Worm (Caenorhabditis elegans) whole organism, L1 larva: ENCODE results near the gene glb-11.
A peak's percentile ranks its signal among the peaks of the same experiment; 100 is the strongest.

Experiments
- C04F5.9 ChIP-seq: sonication (generic microtip); optimal IDR thresholded peaks from 2 replicates; lab custom pipeline; 2016; ENCODE audit warnings: missing genetic modification characterization, missing compliant biosample characterization
- C16A3.4 ChIP-seq: fragments of 150-350 bp; optimal IDR thresholded peaks from 2 replicates; lab custom pipeline; 2014; ENCODE audit warnings: missing biosample characterization, missing genetic modification characterization
- F16B12.6 ChIP-seq: fragments of 150-350 bp; optimal IDR thresholded peaks from 2 replicates; lab custom pipeline; 2014; ENCODE audit warnings: missing biosample characterization, missing genetic modification characterization
- aha-1 ChIP-seq: fragments of 150-350 bp; optimal IDR thresholded peaks from 2 replicates; lab custom pipeline; 2014; ENCODE audit warnings: missing biosample characterization, missing genetic modification characterization
- alr-1 ChIP-seq: fragments of 200-800 bp; sonication (Bioruptor generic); optimal IDR thresholded peaks from 2 replicates; lab custom pipeline; 2018; ENCODE audit warnings: borderline replicate concordance, mild to moderate bottlenecking, missing genetic modification characterization, missing compliant biosample characterization
- blmp-1 ChIP-seq: fragments of 150-350 bp; optimal IDR thresholded peaks from 2 replicates; lab custom pipeline; 2014; ENCODE audit warnings: missing biosample characterization, missing genetic modification characterization
- ceh-63 ChIP-seq: fragments of 200-800 bp; sonication (Bioruptor generic); optimal IDR thresholded peaks from 2 replicates; lab custom pipeline; 2018; ENCODE audit warnings: mild to moderate bottlenecking, missing genetic modification characterization, missing compliant biosample characterization
- ceh-82 ChIP-seq, 3 experiments: fragments of 150-350 bp in 1 of 3; sonication (generic microtip) in 2 of 3; optimal IDR thresholded peaks; 2 replicates each; lab custom pipeline; 2014 to 2017; ENCODE audit warnings: missing biosample characterization in 3 of 3, missing genetic modification characterization in 3 of 3
- ceh-90 ChIP-seq: sonication (generic microtip); optimal IDR thresholded peaks from 2 replicates; lab custom pipeline; 2016; ENCODE audit warnings: missing genetic modification characterization, missing compliant biosample characterization
- ces-1 ChIP-seq: fragments of 150-350 bp; optimal IDR thresholded peaks from 2 replicates; lab custom pipeline; 2014; ENCODE audit warnings: missing biosample characterization, missing genetic modification reagents, missing genetic modification characterization
- dpl-1 ChIP-seq, 3 experiments: fragments of 150-350 bp in 2 of 3; sonication (generic microtip) in 1 of 3; optimal IDR thresholded peaks; 2 replicates each; lab custom pipeline; 2014 to 2017; ENCODE audit warnings: missing biosample characterization in 3 of 3, missing genetic modification characterization in 3 of 3, missing genetic modification reagents in 3 of 3
- efl-1 ChIP-seq, 4 experiments: fragments of 150-350 bp; optimal IDR thresholded peaks in 3 of 4; peaks in 1 of 4; 1 replicate in 1 of 4; 2 replicates in 3 of 4; lab custom pipeline; 2014; ENCODE audit warnings: missing biosample characterization in 2 of 4, missing genetic modification characterization in 2 of 4, missing genetic modification reagents in 2 of 4
- efl-3 ChIP-seq: fragments of 200-800 bp; sonication (Bioruptor generic); optimal IDR thresholded peaks from 2 replicates; lab custom pipeline; 2018; ENCODE audit warnings: mild to moderate bottlenecking, missing genetic modification characterization, missing compliant biosample characterization
- egl-27 ChIP-seq, 2 experiments: fragments of 150-350 bp in 1 of 2; sonication (generic microtip); optimal IDR thresholded peaks; 3 replicates each; lab custom pipeline; 2017 to 2018; ENCODE audit warnings: missing biosample characterization in 2 of 2, missing genetic modification characterization in 2 of 2, missing genetic modification reagents in 2 of 2
- elt-2 ChIP-seq: sonication (generic microtip); optimal IDR thresholded peaks from 2 replicates; lab custom pipeline; 2016; ENCODE audit warnings: missing genetic modification characterization, mild to moderate bottlenecking, inconsistent platforms, missing compliant biosample characterization, missing genetic modification reagents
- elt-3 ChIP-seq, 6 experiments: fragments of 150-350 bp in 1 of 6; sonication (generic microtip); optimal IDR thresholded peaks; 2 replicates each; lab custom pipeline; 2017 to 2018; ENCODE audit warnings: missing biosample characterization in 6 of 6, missing genetic modification characterization in 6 of 6, inconsistent platforms in 1 of 6
- ets-5 ChIP-seq: fragments of 200-800 bp; sonication (Bioruptor generic); IDR thresholded peaks from 2 replicates; pipeline ENCODE4 v1.3.6; 2022; ENCODE audit warnings: missing genetic modification characterization, missing compliant biosample characterization
- fkh-4 ChIP-seq: sonication (generic microtip); optimal IDR thresholded peaks from 2 replicates; lab custom pipeline; 2016; ENCODE audit warnings: missing compliant biosample characterization, missing genetic modification characterization, borderline replicate concordance
- grh-1 ChIP-seq: fragments of 200-800 bp; sonication (Bioruptor generic); IDR thresholded peaks from 2 replicates; pipeline ENCODE4 v1.3.6; 2022; ENCODE audit warnings: missing genetic modification reagents, missing genetic modification characterization, missing compliant biosample characterization
- isw-1 ChIP-seq: fragments of 200-800 bp; sonication (Bioruptor generic); IDR thresholded peaks from 2 replicates; pipeline ENCODE4 v1.3.6; 2022; ENCODE audit warnings: missing genetic modification characterization, missing compliant biosample characterization
- jun-1 ChIP-seq: fragments of 150-350 bp; optimal IDR thresholded peaks from 2 replicates; lab custom pipeline; 2014; ENCODE audit warnings: missing biosample characterization, missing genetic modification reagents, missing genetic modification characterization
- lin-13 ChIP-seq: fragments of 150-350 bp; optimal IDR thresholded peaks from 2 replicates; lab custom pipeline; 2014; ENCODE audit warnings: missing biosample characterization, missing genetic modification reagents, missing genetic modification characterization
- lin-14 ChIP-seq: fragments of 200-800 bp; sonication (Bioruptor generic); optimal IDR thresholded peaks from 2 replicates; lab custom pipeline; 2018; ENCODE audit warnings: mild to moderate bottlenecking, missing genetic modification characterization, moderate library complexity, missing compliant biosample characterization
- lin-15B ChIP-seq: fragments of 150-350 bp; sonication (generic microtip); optimal IDR thresholded peaks from 3 replicates; lab custom pipeline; 2014; ENCODE audit warnings: missing biosample characterization, missing genetic modification characterization
- lin-35 ChIP-seq, 2 experiments: fragments of 150-350 bp; optimal IDR thresholded peaks; 2 replicates each; lab custom pipeline; 2014; ENCODE audit warnings: missing biosample characterization in 2 of 2, missing genetic modification characterization in 2 of 2, missing genetic modification reagents in 2 of 2
- lin-39 ChIP-seq: fragments of 150-350 bp; optimal IDR thresholded peaks from 2 replicates; lab custom pipeline; 2014; ENCODE audit warnings: missing biosample characterization, missing genetic modification reagents, missing genetic modification characterization
- lsy-2 ChIP-seq, 2 experiments: fragments of 150-350 bp; optimal IDR thresholded peaks; 2 replicates each; lab custom pipeline; 2014; ENCODE audit warnings: missing biosample characterization in 2 of 2, missing genetic modification characterization in 2 of 2
- mdl-1 ChIP-seq, 2 experiments: fragments of 150-350 bp; optimal IDR thresholded peaks; 2 replicates each; lab custom pipeline; 2014 to 2017; ENCODE audit warnings: missing biosample characterization in 2 of 2, missing genetic modification characterization in 2 of 2, inconsistent platforms in 1 of 2
- mef-2 ChIP-seq: fragments of 150-350 bp; optimal IDR thresholded peaks from 2 replicates; lab custom pipeline; 2014; ENCODE audit warnings: missing biosample characterization, missing genetic modification characterization
- mep-1 ChIP-seq: fragments of 150-350 bp; optimal IDR thresholded peaks from 2 replicates; lab custom pipeline; 2014; ENCODE audit warnings: missing biosample characterization, missing genetic modification characterization
- nhr-11 ChIP-seq: fragments of 150-350 bp; optimal IDR thresholded peaks from 2 replicates; lab custom pipeline; 2014; ENCODE audit warnings: missing biosample characterization, missing genetic modification characterization
- nhr-20 ChIP-seq: sonication (generic microtip); optimal IDR thresholded peaks from 2 replicates; lab custom pipeline; 2016; ENCODE audit warnings: mild to moderate bottlenecking, missing genetic modification characterization, missing compliant biosample characterization
- nhr-28 ChIP-seq: fragments of 150-350 bp; optimal IDR thresholded peaks from 2 replicates; lab custom pipeline; 2014; ENCODE audit warnings: missing biosample characterization, missing genetic modification characterization
- nhr-76 ChIP-seq: sonication (generic microtip); optimal IDR thresholded peaks from 2 replicates; lab custom pipeline; 2017; ENCODE audit warnings: missing biosample characterization, missing genetic modification characterization
- nhr-84 ChIP-seq: sonication (generic microtip); optimal IDR thresholded peaks from 2 replicates; lab custom pipeline; 2017; ENCODE audit warnings: missing biosample characterization, missing genetic modification characterization
- pag-3 ChIP-seq: sonication (generic microtip); optimal IDR thresholded peaks from 2 replicates; lab custom pipeline; 2017; ENCODE audit warnings: missing genetic modification characterization, mild to moderate bottlenecking, missing compliant biosample characterization, antibody characterized with exemption, borderline replicate concordance; ENCODE audit not compliant: insufficient read depth
- pqm-1 ChIP-seq: sonication (generic microtip); optimal IDR thresholded peaks from 3 replicates; lab custom pipeline; 2017; ENCODE audit warnings: missing biosample characterization, missing genetic modification characterization
- snpc-4 ChIP-seq: fragments of 150-350 bp; optimal IDR thresholded peaks from 2 replicates; lab custom pipeline; 2014; ENCODE audit warnings: missing biosample characterization, missing genetic modification characterization
- snu-23 ChIP-seq: sonication (generic microtip); optimal IDR thresholded peaks from 2 replicates; lab custom pipeline; 2016; ENCODE audit warnings: missing genetic modification characterization, missing compliant biosample characterization
- sox-4 ChIP-seq: sonication (generic microtip); optimal IDR thresholded peaks from 2 replicates; lab custom pipeline; 2016; ENCODE audit warnings: missing genetic modification characterization, missing compliant biosample characterization
- sptf-1 ChIP-seq: fragments of 150-350 bp; optimal IDR thresholded peaks from 2 replicates; lab custom pipeline; 2014; ENCODE audit warnings: missing biosample characterization, missing genetic modification characterization
- swsn-7 ChIP-seq: sonication (generic microtip); optimal IDR thresholded peaks from 2 replicates; lab custom pipeline; 2016; ENCODE audit warnings: missing genetic modification characterization, missing compliant biosample characterization
- unc-130 ChIP-seq: fragments of 150-350 bp; optimal IDR thresholded peaks from 2 replicates; lab custom pipeline; 2017; ENCODE audit warnings: missing biosample characterization, missing genetic modification characterization, inconsistent platforms
- unc-30 ChIP-seq: sonication (generic microtip); optimal IDR thresholded peaks from 2 replicates; lab custom pipeline; 2017; ENCODE audit warnings: missing biosample characterization, missing genetic modification characterization
- unc-62 ChIP-seq: fragments of 150-350 bp; optimal IDR thresholded peaks from 2 replicates; lab custom pipeline; 2014; ENCODE audit warnings: missing biosample characterization, missing genetic modification reagents, missing genetic modification characterization
- xbp-1 ChIP-seq: sonication (generic microtip); optimal IDR thresholded peaks from 2 replicates; lab custom pipeline; 2016; ENCODE audit warnings: missing genetic modification characterization, missing compliant biosample characterization
- zag-1 ChIP-seq: fragments of 150-350 bp; optimal IDR thresholded peaks from 2 replicates; lab custom pipeline; 2014; ENCODE audit warnings: missing biosample characterization, missing genetic modification characterization
- ztf-4 ChIP-seq: fragments of 150-350 bp; optimal IDR thresholded peaks from 2 replicates; lab custom pipeline; 2014; ENCODE audit warnings: missing biosample characterization, missing genetic modification characterization

Gene glb-11

DNA sequence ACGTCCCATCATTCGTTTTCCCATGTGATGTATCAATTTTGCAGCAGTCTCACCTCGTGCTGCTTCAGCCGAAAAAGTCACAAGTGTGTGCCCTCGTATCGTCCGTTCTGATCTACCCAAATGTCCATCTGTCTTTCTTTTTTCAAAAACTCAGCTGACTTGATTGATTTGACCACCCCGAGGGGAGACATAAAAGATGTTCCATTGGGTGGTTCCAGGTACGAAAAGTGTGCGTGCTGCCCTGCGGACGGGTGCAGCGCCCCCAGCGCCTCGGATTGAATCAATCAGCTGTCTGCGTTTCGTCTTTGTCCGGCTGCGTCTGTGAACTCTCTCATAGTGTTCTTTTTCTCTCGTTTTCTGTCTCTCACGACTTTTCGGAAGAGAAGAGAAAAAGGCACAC lies 38.8 kb downstream of the glb-11 start (continued):
- TF ChIP-seq dpl-1 (GFP tag; optimal IDR thresholded peaks at IDR 0.05; lab: Kevin White, UChicago) (peak; percentile 19 to 38 (median 31)), lin-13 (no peak), unc-62 (GFP tag; lab: Kevin White, UChicago) (no peak), C04F5.9 (tag; lab: Kevin White, UChicago) (no peak), ceh-90 (tag; lab: Kevin White, UChicago) (no peak), fkh-4 (tag; lab: Kevin White, UChicago) (no peak), ztf-4 (tag; lab: Kevin White, UChicago) (peak; percentile 55), efl-3 (GFP tag; lab: Kevin White, UChicago) (no peak), sptf-1 (tag; lab: Kevin White, UChicago) (no peak), nhr-84 (no peak), elt-2 (no peak), ets-5 (no peak), snpc-4 (tag; lab: Kevin White, UChicago) (peak; percentile 18), egl-27 (tag; optimal IDR thresholded peaks at IDR 0.05; lab: Kevin White, UChicago) (no peak), aha-1 (tag; lab: Kevin White, UChicago) (no peak), nhr-11 (tag; lab: Kevin White, UChicago) (no peak), grh-1 (no peak), elt-3 (tag; optimal IDR thresholded peaks at IDR 0.05; lab: Kevin White, UChicago) (peak in 1 of 6 experiments; percentile 41), ces-1 (GFP tag; lab: Kevin White, UChicago) (no peak), unc-130 (tag; lab: Kevin White, UChicago) (peak; percentile 74), swsn-7 (peak; percentile 35), isw-1 (GFP tag; lab: Robert Waterston, UW) (no peak; the same call in 1 of the 2 replicates), zag-1 (tag; lab: Kevin White, UChicago) (no peak), mep-1 (tag; lab: Kevin White, UChicago) (peak; percentile 74), ceh-82 (tag; optimal IDR thresholded peaks at IDR 0.05; lab: Kevin White, UChicago) (peak in 1 of 3 experiments; percentile 48), mdl-1 (tag; optimal IDR thresholded peaks at IDR 0.05; lab: Kevin White, UChicago) (peak in 1 of 2 experiments; percentile 79), F16B12.6 (no peak), sox-4 (tag; lab: Kevin White, UChicago) (no peak), nhr-20 (tag; lab: Kevin White, UChicago) (peak; percentile 74), mef-2 (tag; lab: Kevin White, UChicago) (no peak), xbp-1 (tag; lab: Kevin White, UChicago) (no peak), pag-3 (no peak), lin-15B (tag; lab: Kevin White, UChicago) (no peak), lin-14 (GFP tag; lab: Kevin White, UChicago) (peak; percentile 88), lin-35 (GFP tag; optimal IDR thresholded peaks at IDR 0.05; lab: Kevin White, UChicago) (peak; percentile 30 to 83), ceh-63 (no peak), nhr-76 (tag; lab: Kevin White, UChicago) (no peak), snu-23 (peak; percentile 61), jun-1 (tag; lab: Kevin White, UChicago) (peak; percentile 7), alr-1 (tag; lab: Kevin White, UChicago) (no peak), blmp-1 (peak; percentile 65)

DNA sequence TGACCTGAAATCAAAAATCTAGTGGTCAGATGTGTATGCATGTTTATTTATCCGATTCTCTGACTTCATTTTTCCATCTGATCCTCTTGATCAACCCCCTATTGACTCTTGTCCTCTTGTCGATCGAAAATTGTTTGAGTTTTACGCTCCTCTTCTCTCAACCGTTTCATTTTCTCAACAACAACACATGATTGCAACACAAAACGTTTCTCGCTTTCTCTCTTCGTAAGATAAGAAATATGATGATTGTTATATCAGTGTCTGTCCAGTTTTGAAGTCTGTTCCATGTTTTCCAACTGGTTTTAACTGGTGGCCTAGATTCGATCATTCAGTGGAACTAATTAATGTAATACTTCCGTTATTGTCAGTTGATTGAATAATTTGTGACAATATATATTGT lies 39.9 kb downstream of the glb-11 start:
- TF ChIP-seq unc-130 (tag; lab: Kevin White, UChicago) (peak; percentile 64), mdl-1 (tag; optimal IDR thresholded peaks at IDR 0.05; lab: Kevin White, UChicago) (peak in 1 of 2 experiments; percentile 30), snu-23 (peak; percentile 11), elt-3 (tag; optimal IDR thresholded peaks at IDR 0.05; lab: Kevin White, UChicago) (peak in 1 of 6 experiments; percentile 33), mep-1 (tag; lab: Kevin White, UChicago) (peak; percentile 12), lin-39 (tag; lab: Kevin White, UChicago) (no peak), lin-35 (GFP tag; optimal IDR thresholded peaks at IDR 0.05; lab: Kevin White, UChicago) (peak in 1 of 2 experiments; percentile 64), C16A3.4 (tag; lab: Kevin White, UChicago) (peak; percentile 28), nhr-20 (tag; lab: Kevin White, UChicago) (peak; percentile 7), lin-14 (GFP tag; lab: Kevin White, UChicago) (peak; percentile 44), nhr-28 (tag; lab: Kevin White, UChicago) (no peak), unc-30 (no peak), lsy-2 (tag; optimal IDR thresholded peaks at IDR 0.05; lab: Kevin White, UChicago) (peak in 1 of 2 experiments; percentile 0), blmp-1 (peak; percentile 91), efl-1 (optimal IDR thresholded peaks at IDR 0.05; lab: Kevin White, UChicago) (no peak), efl-1 (GFP tag; optimal IDR thresholded peaks at IDR 0.05 in 1 of 2; lab: Kevin White, UChicago) (no peak), pqm-1 (tag; lab: Kevin White, UChicago) (no peak)
- TF ChIP-seq, all 84 proteins: peak for 11
